Worm (Caenorhabditis elegans) whole organism, mixed stage, embryonic: ENCODE data around the gene F15B9.6.

Source experiments
- flh-1 ChIP-seq: fragments of 200-800 bp; sonication (Bioruptor generic); optimal IDR thresholded peaks from 2 replicates; lab custom pipeline; 2018; ENCODE audit warnings: mild to moderate bottlenecking, missing genetic modification characterization, moderate library complexity, missing compliant biosample characterization
- lin-13 ChIP-seq: fragments of 150-350 bp; optimal IDR thresholded peaks from 2 replicates; lab custom pipeline; 2014; ENCODE audit warnings: missing biosample characterization, missing genetic modification characterization
- nhr-12 ChIP-seq: fragments of 150-350 bp; optimal IDR thresholded peaks from 2 replicates; lab custom pipeline; 2014; ENCODE audit warnings: missing biosample characterization, missing genetic modification characterization
- nhr-76 ChIP-seq: sonication (generic microtip); optimal IDR thresholded peaks from 2 replicates; lab custom pipeline; 2017; ENCODE audit warnings: missing biosample characterization, missing genetic modification characterization
- pha-4 ChIP-seq: fragments of 150-350 bp; optimal IDR thresholded peaks from 2 replicates; lab custom pipeline; 2018; ENCODE audit warnings: missing biosample characterization, missing genetic modification reagents, missing genetic modification characterization
- sem-2 ChIP-seq: fragments of 200-800 bp; sonication (Bioruptor generic); optimal IDR thresholded peaks from 2 replicates; lab custom pipeline; 2018; ENCODE audit warnings: mild to moderate bottlenecking, missing genetic modification characterization, missing compliant biosample characterization
- snpc-4 ChIP-seq: fragments of 150-350 bp; optimal IDR thresholded peaks from 2 replicates; lab custom pipeline; 2014; ENCODE audit warnings: missing biosample characterization, missing genetic modification characterization
- unc-39 ChIP-seq: fragments of 150-350 bp; optimal IDR thresholded peaks from 2 replicates; lab custom pipeline; 2014; ENCODE audit warnings: missing biosample characterization, missing genetic modification characterization
- ztf-11 ChIP-seq: fragments of 150-350 bp; optimal IDR thresholded peaks from 2 replicates; lab custom pipeline; 2014; ENCODE audit warnings: missing biosample characterization, missing genetic modification characterization

ce11 chrV:13018761-13019160 is 4.8 kb downstream of the F15B9.6 start, which contains the start of gene fmi-1:
- TF ChIP-seq nhr-12 (no peak), flh-1 (GFP tag; lab: Kevin White, UChicago) (no peak), ztf-11 (tag; lab: Kevin White, UChicago) (no peak), lin-13 (no peak), snpc-4 (tag; lab: Kevin White, UChicago) (no peak), pha-4 (tag; lab: Kevin White, UChicago) (no peak), unc-39 (tag; lab: Kevin White, UChicago) (no peak), nhr-76 (no peak), sem-2 (GFP tag; lab: Kevin White, UChicago) (no peak)
